Fruit fly (Drosophila melanogaster) whole organism, pupa: ENCODE data around the gene sesB.

Experiments used
- CG15710 ChIP-seq: fragments of 200-800 bp; sonication (Bioruptor generic); optimal IDR thresholded peaks from 2 replicates; lab custom pipeline; 2018; ENCODE audit warnings: missing biosample characterization, mild to moderate bottlenecking, missing genetic modification characterization, moderate library complexity
- CG17806 ChIP-seq: fragments of 200-800 bp; sonication (Bioruptor generic); optimal IDR thresholded peaks from 2 replicates; lab custom pipeline; 2018; ENCODE audit warnings: missing biosample characterization, mild to moderate bottlenecking, missing genetic modification characterization, moderate library complexity
- CG8301 ChIP-seq: fragments of 200-800 bp; sonication (Bioruptor generic); optimal IDR thresholded peaks from 2 replicates; lab custom pipeline; 2018; ENCODE audit warnings: missing biosample characterization, mild to moderate bottlenecking, missing genetic modification characterization

DNA sequence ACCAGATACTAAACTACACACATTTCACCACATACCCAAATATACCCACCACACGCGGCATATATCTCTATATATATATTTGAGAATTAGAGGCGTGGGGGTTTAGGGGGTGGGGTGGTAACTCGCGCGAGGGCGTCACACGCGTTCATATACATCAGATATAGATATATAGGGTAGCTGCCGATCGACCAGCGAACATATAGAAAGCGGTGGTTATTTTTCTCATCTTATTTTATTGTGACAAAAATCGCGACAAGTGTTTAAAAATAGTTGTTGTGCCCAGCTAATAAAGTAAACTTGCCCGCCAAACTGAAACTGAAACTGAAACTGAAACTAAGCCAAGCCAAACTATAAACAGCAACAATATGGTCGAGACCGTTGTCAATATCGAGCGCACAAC, 14.1 kb downstream of the sesB start:
- TF ChIP-seq CG17806 (no peak), CG15710 (no peak), CG8301 (no peak)
